Worm (Caenorhabditis elegans) whole organism, young adult: Measurements from ENCODE around the gene Y62H9A.16.

Experiments used
- B0336.3 ChIP-seq: fragments of 200-800 bp; sonication (Bioruptor generic); IDR thresholded peaks from 2 replicates; pipeline ENCODE4 v1.3.6; 2022; ENCODE audit warnings: missing genetic modification characterization, missing compliant biosample characterization
- C06A6.2 ChIP-seq: fragments of 200-800 bp; sonication (Bioruptor generic); conservative IDR thresholded peaks from 2 replicates; pipeline ENCODE4 v1.3.6; 2022; ENCODE audit warnings: missing genetic modification characterization, missing compliant biosample characterization
- C17E4.6 ChIP-seq: fragments of 200-800 bp; sonication (Bioruptor generic); IDR thresholded peaks from 2 replicates; pipeline ENCODE4 v1.3.6; 2022; ENCODE audit warnings: missing genetic modification reagents, missing genetic modification characterization, missing compliant biosample characterization
- F10E7.11 ChIP-seq: sonication (generic microtip); optimal IDR thresholded peaks from 2 replicates; lab custom pipeline; 2017; ENCODE audit warnings: mild to moderate bottlenecking, missing genetic modification characterization, moderate library complexity, missing compliant biosample characterization
- F22D6.2 ChIP-seq: sonication (generic microtip); optimal IDR thresholded peaks from 2 replicates; lab custom pipeline; 2016; ENCODE audit warnings: mild to moderate bottlenecking, missing genetic modification characterization, missing compliant biosample characterization
- F23B12.7 ChIP-seq: sonication (generic microtip); optimal IDR thresholded peaks from 2 replicates; lab custom pipeline; 2017; ENCODE audit warnings: missing genetic modification characterization, mild to moderate bottlenecking, missing compliant biosample characterization, antibody characterized with exemption, moderate library complexity; ENCODE audit not compliant: insufficient read depth
- F37B4.10 ChIP-seq: fragments of 200-800 bp; sonication (Bioruptor generic); IDR thresholded peaks from 2 replicates; pipeline ENCODE4 v1.3.6; 2022; ENCODE audit warnings: missing genetic modification characterization, missing compliant biosample characterization
- F55B11.4 ChIP-seq: sonication (generic microtip); optimal IDR thresholded peaks from 2 replicates; lab custom pipeline; 2016; ENCODE audit warnings: missing compliant biosample characterization, missing genetic modification characterization, borderline replicate concordance; ENCODE audit not compliant: insufficient read depth
- K11D2.4 ChIP-seq: fragments of 200-800 bp; sonication (Bioruptor generic); IDR thresholded peaks from 2 replicates; pipeline ENCODE4 v1.3.6; 2022; ENCODE audit warnings: missing genetic modification reagents, missing genetic modification characterization, missing compliant biosample characterization
- Y53F4B.3 ChIP-seq: fragments of 200-800 bp; sonication (Bioruptor generic); IDR thresholded peaks from 2 replicates; pipeline ENCODE4 v1.3.6; 2022; ENCODE audit warnings: missing genetic modification reagents, missing genetic modification characterization, missing compliant biosample characterization
- Y53G8AR.9 ChIP-seq: fragments of 200-800 bp; sonication (Bioruptor generic); conservative IDR thresholded peaks from 2 replicates; pipeline ENCODE4 v1.3.6; 2022; ENCODE audit warnings: missing genetic modification reagents, missing genetic modification characterization, missing compliant biosample characterization
- Y56A3A.18 ChIP-seq: fragments of 200-800 bp; sonication (Bioruptor generic); IDR thresholded peaks from 2 replicates; pipeline ENCODE4 v1.3.6; 2022; ENCODE audit warnings: missing genetic modification reagents, missing genetic modification characterization, missing compliant biosample characterization
- ama-1 ChIP-seq, 3 experiments: fragments of 150-350 bp in 1 of 3; sonication (generic microtip) in 2 of 3; optimal IDR thresholded peaks; 2 replicates each; lab custom pipeline; 2014 to 2018; ENCODE audit warnings: missing biosample characterization in 2 of 3, missing genetic modification characterization in 2 of 3, missing genetic modification reagents in 2 of 3
- aptf-3 ChIP-seq: fragments of 200-800 bp; sonication (Bioruptor generic); IDR thresholded peaks from 2 replicates; pipeline ENCODE4 v1.3.6; 2022; ENCODE audit warnings: missing genetic modification characterization, missing compliant biosample characterization
- athp-1 ChIP-seq: sonication (generic microtip); optimal IDR thresholded peaks from 2 replicates; lab custom pipeline; 2017; ENCODE audit warnings: mild to moderate bottlenecking, missing genetic modification characterization, missing compliant biosample characterization
- ccch-3 ChIP-seq: fragments of 200-800 bp; sonication (Bioruptor generic); optimal IDR thresholded peaks from 2 replicates; lab custom pipeline; 2018; ENCODE audit warnings: mild to moderate bottlenecking, missing genetic modification characterization, missing compliant biosample characterization
- dpff-1 ChIP-seq: sonication (generic microtip); optimal IDR thresholded peaks from 2 replicates; lab custom pipeline; 2017; ENCODE audit warnings: mild to moderate bottlenecking, missing genetic modification characterization, missing compliant biosample characterization
- egl-44 ChIP-seq: fragments of 200-800 bp; sonication (Bioruptor generic); IDR thresholded peaks from 2 replicates; pipeline ENCODE4 v1.3.6; 2022; ENCODE audit warnings: missing genetic modification reagents, missing genetic modification characterization, missing compliant biosample characterization
- ekl-4 ChIP-seq: fragments of 200-800 bp; sonication (Bioruptor generic); IDR thresholded peaks from 2 replicates; pipeline ENCODE4 v1.3.6; 2022; ENCODE audit warnings: missing genetic modification reagents, missing genetic modification characterization, missing compliant biosample characterization
- hlh-12 ChIP-seq: sonication (generic microtip); optimal IDR thresholded peaks from 2 replicates; lab custom pipeline; 2016; ENCODE audit warnings: missing genetic modification characterization, missing compliant biosample characterization
- hlh-26 ChIP-seq: fragments of 200-800 bp; sonication (Bioruptor generic); conservative IDR thresholded peaks from 2 replicates; pipeline ENCODE4 v1.3.6; 2022; ENCODE audit warnings: missing genetic modification reagents, missing genetic modification characterization, missing compliant biosample characterization
- hmg-1.2 ChIP-seq: fragments of 200-800 bp; sonication (Bioruptor generic); IDR thresholded peaks from 2 replicates; pipeline ENCODE4 v1.3.6; 2022; ENCODE audit warnings: missing genetic modification reagents, missing genetic modification characterization, missing compliant biosample characterization
- hmg-20 ChIP-seq: fragments of 200-800 bp; sonication (Bioruptor generic); IDR thresholded peaks from 2 replicates; pipeline ENCODE4 v1.3.6; 2022; ENCODE audit warnings: missing genetic modification reagents, missing genetic modification characterization, missing compliant biosample characterization
- hsf-1 ChIP-seq: fragments of 200-800 bp; sonication (Bioruptor generic); IDR thresholded peaks from 2 replicates; pipeline ENCODE4 v1.3.6; 2022; ENCODE audit warnings: missing genetic modification reagents, missing genetic modification characterization, missing compliant biosample characterization
- lsl-1 ChIP-seq: fragments of 200-800 bp; sonication (Bioruptor generic); optimal IDR thresholded peaks from 2 replicates; lab custom pipeline; 2018; ENCODE audit warnings: mild to moderate bottlenecking, missing genetic modification characterization, moderate library complexity, missing compliant biosample characterization
- madf-3 ChIP-seq: fragments of 200-800 bp; sonication (Bioruptor generic); IDR thresholded peaks from 2 replicates; pipeline ENCODE4 v1.3.6; 2022; ENCODE audit warnings: missing genetic modification reagents, missing genetic modification characterization, missing compliant biosample characterization
- madf-6 ChIP-seq: fragments of 200-800 bp; sonication (Bioruptor generic); IDR thresholded peaks from 2 replicates; pipeline ENCODE4 v1.3.6; 2022; ENCODE audit warnings: missing genetic modification reagents, missing genetic modification characterization, missing compliant biosample characterization
- mel-28 ChIP-seq: sonication (generic microtip); optimal IDR thresholded peaks from 2 replicates; lab custom pipeline; 2016; ENCODE audit warnings: borderline replicate concordance, mild to moderate bottlenecking, missing genetic modification characterization, missing compliant biosample characterization
- nfyb-1 ChIP-seq: fragments of 200-800 bp; sonication (Bioruptor generic); IDR thresholded peaks from 2 replicates; pipeline ENCODE4 v1.3.6; 2022; ENCODE audit warnings: missing genetic modification reagents, missing genetic modification characterization, missing compliant biosample characterization
- nhr-120 ChIP-seq: fragments of 200-800 bp; sonication (Bioruptor generic); IDR thresholded peaks from 2 replicates; pipeline ENCODE4 v1.3.6; 2022; ENCODE audit warnings: missing genetic modification characterization, missing compliant biosample characterization
- nhr-27 ChIP-seq: fragments of 200-800 bp; sonication (Bioruptor generic); optimal IDR thresholded peaks from 2 replicates; lab custom pipeline; 2018; ENCODE audit warnings: mild to moderate bottlenecking, missing genetic modification characterization, moderate library complexity, missing compliant biosample characterization
- nhr-90 ChIP-seq: sonication (generic microtip); optimal IDR thresholded peaks from 2 replicates; lab custom pipeline; 2016; ENCODE audit warnings: missing genotype, mild to moderate bottlenecking, missing genetic modification characterization, missing compliant biosample characterization
- pbrm-1 ChIP-seq: fragments of 200-800 bp; sonication (Bioruptor generic); IDR thresholded peaks from 2 replicates; pipeline ENCODE4 v1.3.6; 2022; ENCODE audit warnings: missing genetic modification reagents, missing genetic modification characterization, missing compliant biosample characterization
- rec-8 ChIP-seq, 2 experiments: sonication (generic microtip); optimal IDR thresholded peaks; 2 replicates each; lab custom pipeline; 2016; ENCODE audit warnings: mild to moderate bottlenecking in 2 of 2, missing genetic modification characterization in 2 of 2, missing genetic modification reagents in 2 of 2, missing genotype in 2 of 2, missing biosample characterization in 1 of 2, missing compliant biosample characterization in 1 of 2, moderate library complexity in 1 of 2
- sdz-38 ChIP-seq: sonication (generic microtip); optimal IDR thresholded peaks from 2 replicates; lab custom pipeline; 2016; ENCODE audit warnings: missing genotype, missing genetic modification characterization, missing compliant biosample characterization
- snpc-1.3 ChIP-seq: sonication (generic microtip); optimal IDR thresholded peaks from 2 replicates; lab custom pipeline; 2017; ENCODE audit warnings: missing genetic modification characterization, mild to moderate bottlenecking, missing compliant biosample characterization, antibody characterized with exemption, moderate library complexity, missing genotype, missing genetic modification reagents; ENCODE audit not compliant: insufficient read depth
- snpc-4 ChIP-seq, 5 experiments: fragments of 150-350 bp in 1 of 5; sonication (generic microtip) in 4 of 5; optimal IDR thresholded peaks; 2 replicates each; lab custom pipeline; 2014 to 2018; ENCODE audit warnings: missing genetic modification characterization in 5 of 5, missing biosample characterization in 3 of 5, antibody characterized with exemption in 2 of 5, mild to moderate bottlenecking in 2 of 5, missing compliant biosample characterization in 2 of 5, missing genotype in 2 of 5, moderate library complexity in 2 of 5, missing genetic modification reagents in 1 of 5
- sptf-2 ChIP-seq: fragments of 200-800 bp; sonication (Bioruptor generic); optimal IDR thresholded peaks from 2 replicates; lab custom pipeline; 2018; ENCODE audit warnings: mild to moderate bottlenecking, missing genetic modification characterization, missing compliant biosample characterization
- tbp1 ChIP-seq: fragments of 200-800 bp; sonication (Bioruptor generic); optimal IDR thresholded peaks from 2 replicates; lab custom pipeline; 2018; ENCODE audit warnings: mild to moderate bottlenecking, missing genetic modification characterization, missing compliant biosample characterization
- tlf-1 ChIP-seq: fragments of 200-800 bp; sonication (Bioruptor generic); optimal IDR thresholded peaks from 2 replicates; lab custom pipeline; 2018; ENCODE audit warnings: mild to moderate bottlenecking, missing genetic modification characterization, missing compliant biosample characterization
- ztf-3 ChIP-seq: fragments of 200-800 bp; sonication (Bioruptor generic); optimal IDR thresholded peaks from 2 replicates; lab custom pipeline; 2018; ENCODE audit warnings: mild to moderate bottlenecking, missing genetic modification characterization, missing compliant biosample characterization
- ztf-6 ChIP-seq: fragments of 200-800 bp; sonication (Bioruptor generic); IDR thresholded peaks from 2 replicates; pipeline ENCODE4 v1.3.6; 2022; ENCODE audit warnings: missing genetic modification reagents, missing genetic modification characterization, missing compliant biosample characterization

The Y62H9A.16 gene

DNA sequence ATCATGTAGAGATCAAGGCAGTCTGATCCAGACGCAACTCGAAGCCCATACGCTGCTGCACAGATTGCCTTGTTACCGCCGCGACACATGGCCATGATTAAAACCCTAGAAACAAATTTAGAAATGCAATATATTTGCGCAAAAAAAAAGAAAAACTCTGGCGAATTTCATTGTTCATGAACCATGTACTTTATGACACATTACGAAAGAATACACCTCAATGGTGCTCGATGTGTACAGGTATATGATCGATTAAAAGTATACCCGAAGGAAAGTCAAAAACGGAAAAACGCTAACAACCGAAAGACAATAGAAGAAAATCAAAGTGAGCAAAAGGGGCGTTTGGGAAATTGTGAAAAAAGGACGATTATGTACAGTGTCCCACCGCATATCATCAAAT, 25.8 kb upstream of the Y62H9A.16 start, which contains the start of gene Y62H9A.8:
TSS of gene Y62H9A.8 (minus strand) at position 101 of the 400 bp plus-strand sequence.
- TF ChIP-seq ekl-4 (GFP tag; lab: Robert Waterston, UW) (no peak), nhr-27 (tag; lab: Kevin White, UChicago) (no peak), hlh-26 (GFP tag; lab: Robert Waterston, UW) (no peak), snpc-4 (GFP tag; optimal IDR thresholded peaks at IDR 0.05; lab: Kevin White, UChicago) (no peak), snpc-4 (tag; optimal IDR thresholded peaks at IDR 0.05; lab: Kevin White, UChicago) (no peak), tlf-1 (GFP tag; lab: Kevin White, UChicago) (no peak), Y53G8AR.9 (GFP tag; lab: Robert Waterston, UW) (no peak), hmg-20 (GFP tag; lab: Robert Waterston, UW) (no peak), egl-44 (GFP tag; lab: Robert Waterston, UW) (no peak), rec-8 (tag; optimal IDR thresholded peaks at IDR 0.05; lab: Kevin White, UChicago) (no peak), dpff-1 (no peak), Y53F4B.3 (GFP tag; lab: Robert Waterston, UW) (no peak), sdz-38 (tag; lab: Kevin White, UChicago) (no peak), madf-3 (no peak), mel-28 (no peak), tbp1 (GFP tag; lab: Kevin White, UChicago) (no peak), F10E7.11 (tag; lab: Kevin White, UChicago) (no peak), ccch-3 (GFP tag; lab: Kevin White, UChicago) (no peak)

DNA sequence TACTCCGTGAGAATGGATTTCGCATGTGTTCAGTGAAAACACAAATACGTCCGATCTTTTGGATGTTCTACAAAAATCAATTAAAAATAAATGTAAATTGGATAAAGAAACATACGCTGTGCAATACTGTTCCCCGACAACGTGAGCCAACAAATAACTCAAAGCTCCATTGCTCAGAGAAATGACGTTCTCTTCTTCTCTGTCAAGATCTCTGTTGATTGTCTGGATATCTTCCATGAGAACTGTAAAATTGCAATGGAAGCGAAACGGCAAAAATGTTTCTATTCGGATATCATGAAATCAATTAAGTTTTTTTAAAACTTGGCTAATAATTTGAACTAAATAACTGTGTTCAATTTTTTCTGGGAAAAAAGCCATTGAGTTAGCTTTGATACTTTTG, 21.4 kb upstream of the Y62H9A.16 start:
- no peak for TF ChIP-seq C06A6.2
- TF ChIP-seq dpff-1, result no peak
- no peak for TF ChIP-seq F37B4.10 (GFP tag; lab: Robert Waterston, UW)
- no peak for TF ChIP-seq madf-6 (GFP tag; lab: Robert Waterston, UW)
- no peak for TF ChIP-seq F55B11.4 (tag; lab: Kevin White, UChicago)
- no peak for TF ChIP-seq hlh-12
- TF ChIP-seq K11D2.4 (GFP tag; lab: Robert Waterston, UW), result no peak
- no peak for TF ChIP-seq rec-8 (tag; optimal IDR thresholded peaks at IDR 0.05; lab: Kevin White, UChicago)

DNA sequence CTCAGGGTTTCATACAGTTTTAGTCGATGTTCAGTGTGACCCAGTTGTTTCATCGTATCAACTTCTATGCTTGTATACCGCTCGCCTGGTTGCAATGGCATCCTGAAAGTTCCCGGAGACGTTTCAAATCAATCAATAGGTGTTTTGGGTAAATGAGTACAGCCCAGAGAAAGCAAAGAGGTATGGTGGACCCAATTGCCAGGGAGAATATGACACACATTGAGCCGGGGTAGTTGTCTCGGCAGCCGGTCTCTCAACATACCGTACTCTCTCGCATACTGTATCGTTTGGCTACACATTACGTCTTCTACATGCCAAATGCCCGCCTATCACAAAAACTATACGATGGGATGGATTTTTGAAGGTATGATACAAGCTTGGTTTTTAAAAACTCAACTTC, 20.1 kb upstream of the Y62H9A.16 start, which contains the start of gene Y62H9A.9:
TSS of gene Y62H9A.9 (minus strand) at position 101 of the 400 bp plus-strand sequence.
- TF ChIP-seq ztf-3 (GFP tag; lab: Kevin White, UChicago) (no peak), tlf-1 (GFP tag; lab: Kevin White, UChicago) (no peak), F22D6.2 (tag; lab: Kevin White, UChicago) (no peak), athp-1 (no peak), snpc-1.3 (tag; lab: Kevin White, UChicago) (no peak), nfyb-1 (GFP tag; lab: Robert Waterston, UW) (no peak), ztf-6 (GFP tag; lab: Robert Waterston, UW) (no peak), nhr-90 (tag; lab: Kevin White, UChicago) (no peak), K11D2.4 (GFP tag; lab: Robert Waterston, UW) (no peak), egl-44 (GFP tag; lab: Robert Waterston, UW) (no peak), hlh-12 (no peak)

DNA sequence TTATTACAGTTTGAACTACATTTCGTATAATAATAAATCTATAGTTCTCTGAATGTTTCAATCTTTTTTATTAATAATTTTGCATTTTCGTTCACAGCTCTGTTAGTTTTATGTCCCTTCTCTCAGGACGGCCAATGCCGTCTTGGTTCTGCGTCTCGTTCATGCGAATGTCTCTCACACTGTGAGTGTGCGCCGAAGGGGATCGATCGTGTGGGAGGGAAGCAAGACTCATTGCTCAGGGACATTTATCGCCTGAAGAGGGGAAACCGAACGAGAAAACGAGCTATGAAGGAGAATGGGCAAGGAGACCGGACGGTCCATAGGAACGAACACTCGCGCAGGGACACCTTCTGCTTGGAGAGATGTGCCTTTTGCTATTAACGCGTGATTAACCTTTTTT, 19.1 kb upstream of the Y62H9A.16 start:
- no peak for TF ChIP-seq B0336.3
- TF ChIP-seq hsf-1 (GFP tag; lab: Robert Waterston, UW), result no peak
- TF ChIP-seq F23B12.7 (tag; lab: Kevin White, UChicago), result no peak
- TF ChIP-seq ama-1 (optimal IDR thresholded peaks at IDR 0.05; lab: Kevin White, UChicago), result no peak
- TF ChIP-seq ama-1 (GFP tag; optimal IDR thresholded peaks at IDR 0.05; lab: Kevin White, UChicago), result no peak
- TF ChIP-seq C17E4.6 (GFP tag; lab: Robert Waterston, UW), result no peak
- TF ChIP-seq Y56A3A.18 (GFP tag; lab: Robert Waterston, UW), result no peak
- TF ChIP-seq aptf-3, result no peak
- no peak for TF ChIP-seq pbrm-1
- TF ChIP-seq sptf-2 (GFP tag; lab: Kevin White, UChicago), result no peak
- TF ChIP-seq Y53F4B.3 (GFP tag; lab: Robert Waterston, UW), result no peak
- no peak for TF ChIP-seq nhr-120
- TF ChIP-seq hmg-1.2, result no peak
- no peak for TF ChIP-seq mel-28
- no peak for TF ChIP-seq K11D2.4 (GFP tag; lab: Robert Waterston, UW)
- no peak for TF ChIP-seq sdz-38 (tag; lab: Kevin White, UChicago)
- TF ChIP-seq hlh-12, result no peak
- no peak for TF ChIP-seq lsl-1 (GFP tag; lab: Kevin White, UChicago)
